Fruit fly (Drosophila melanogaster): Measurements from ENCODE around the gene CG32069.

CG32069 gene

dm6 chr3L:11074043-11074853 lies 11.8 kb upstream of the CG32069 start, which contains the start of the genes Pfdn2 and Noc1 (continued):
- no peak for TF ChIP-seq CG10431 (GFP tag; optimal IDR thresholded peaks at IDR 0.05)
- no peak for TF ChIP-seq Ets97D (GFP tag; optimal IDR thresholded peaks at IDR 0.05)
- peak; percentile 89 for TF ChIP-seq CG12391 (tag; optimal IDR thresholded peaks at IDR 0.05)
- peak; percentile 47 for TF ChIP-seq Six4 (GFP tag; optimal IDR thresholded peaks at IDR 0.05)
- no peak for TF ChIP-seq CG5180 (GFP tag; optimal IDR thresholded peaks at IDR 0.05)
- no peak for TF ChIP-seq Bteb2 (GFP tag; optimal IDR thresholded peaks at IDR 0.05)
- no peak for TF ChIP-seq repo (GFP tag; optimal IDR thresholded peaks at IDR 0.05)
- no peak for TF ChIP-seq BtbVII (GFP tag; optimal IDR thresholded peaks at IDR 0.05)
- TF ChIP-seq chif (GFP tag; optimal IDR thresholded peaks at IDR 0.05) = no peak
- peak; percentile 73 for TF ChIP-seq CG9932 (GFP tag; IDR thresholded peaks at IDR 0.05)
- TF ChIP-seq aop (GFP tag; IDR thresholded peaks at IDR 0.05) = no peak
- 0 out of 3 replicates have a peak, but pooled peaks have one; percentile 18 for TF ChIP-seq C15 (GFP tag; IDR thresholded peaks at IDR 0.05)
- peak; percentile 80 for TF ChIP-seq slbo (GFP tag; IDR thresholded peaks at IDR 0.05)
- TF ChIP-seq CG11723 (GFP tag; optimal IDR thresholded peaks at IDR 0.05) = no peak
- no peak for TF ChIP-seq CG12104 (GFP tag; optimal IDR thresholded peaks at IDR 0.05)
- TF ChIP-seq stwl (tag; optimal IDR thresholded peaks at IDR 0.05) = no peak
- TF ChIP-seq CG33557 (GFP tag; optimal IDR thresholded peaks at IDR 0.05) = peak; percentile 30
- no peak for TF ChIP-seq CG3163 (GFP tag; optimal IDR thresholded peaks at IDR 0.05)
- TF ChIP-seq ara (GFP tag; IDR thresholded peaks at IDR 0.05) = peak; percentile 9; the same call in 1 of the 2 replicates
- peak; percentile 70 for TF ChIP-seq Ssrp (tag; optimal IDR thresholded peaks at IDR 0.05)
- TF ChIP-seq gro (GFP tag; optimal IDR thresholded peaks at IDR 0.05) = no peak
- TF ChIP-seq ab (GFP tag; optimal IDR thresholded peaks at IDR 0.05) = no peak
- TF ChIP-seq sr (GFP tag; IDR thresholded peaks at IDR 0.05) = no peak
- TF ChIP-seq CG5953 (GFP tag; IDR thresholded peaks at IDR 0.05) = no peak
- peak; percentile 34 for TF ChIP-seq CG4820 (GFP tag; optimal IDR thresholded peaks at IDR 0.05)
- no peak for TF ChIP-seq CG8359 (GFP tag; optimal IDR thresholded peaks at IDR 0.05; ENCODE audit: borderline replicate concordance)
- no peak for TF ChIP-seq CG10959 (GFP tag; IDR thresholded peaks at IDR 0.05)
- no peak for TF ChIP-seq lbe (GFP tag; optimal IDR thresholded peaks at IDR 0.05)
- TF ChIP-seq Taf1 (GFP tag; IDR thresholded peaks at IDR 0.05) = no peak
- TF ChIP-seq Bdp1 (GFP tag; optimal IDR thresholded peaks at IDR 0.05) = no peak
- no peak for TF ChIP-seq kah (GFP tag; optimal IDR thresholded peaks at IDR 0.05)
- TF ChIP-seq pfk (GFP tag; optimal IDR thresholded peaks at IDR 0.05) = no peak
- no peak for TF ChIP-seq CG4730 (GFP tag; IDR thresholded peaks at IDR 0.05)
- no peak for TF ChIP-seq CG43689 (GFP tag; IDR thresholded peaks at IDR 0.05)
- no peak for TF ChIP-seq bowl (GFP tag; IDR thresholded peaks at IDR 0.05)
- no peak for TF ChIP-seq Hr39 (optimal IDR thresholded peaks at IDR 0.05)
- peak; percentile 32; the same call in 1 of the 2 replicates for TF ChIP-seq CG31224 (GFP tag; IDR thresholded peaks at IDR 0.05)
- no peak for TF ChIP-seq CG13123 (GFP tag; optimal IDR thresholded peaks at IDR 0.05)
- no peak for TF ChIP-seq cato (GFP tag; optimal IDR thresholded peaks at IDR 0.05; ENCODE audit: borderline replicate concordance)
- peak; percentile 82 for TF ChIP-seq cwo (GFP tag; optimal IDR thresholded peaks at IDR 0.05)
- TF ChIP-seq CG11398 (GFP tag; optimal IDR thresholded peaks at IDR 0.05) = no peak
- TF ChIP-seq CG15601 (tag; optimal IDR thresholded peaks at IDR 0.05) = no peak
- no peak for TF ChIP-seq CG1603 (tag; optimal IDR thresholded peaks at IDR 0.05)
- TF ChIP-seq H2.0 (GFP tag; IDR thresholded peaks at IDR 0.05) = no peak
- TF ChIP-seq Oli (tag; optimal IDR thresholded peaks at IDR 0.05) = peak; percentile 41
- no peak for TF ChIP-seq CG2202 (tag; optimal IDR thresholded peaks at IDR 0.05)
- TF ChIP-seq zfh1 (GFP tag; IDR thresholded peaks at IDR 0.05) = peak; percentile 52; the same call in 2 of the 3 replicates
- no peak for TF ChIP-seq CG8281 (tag; optimal IDR thresholded peaks at IDR 0.05)
- TF ChIP-seq CG34376 (GFP tag; optimal IDR thresholded peaks at IDR 0.05) = no peak
- no peak for TF ChIP-seq kni (GFP tag; optimal IDR thresholded peaks at IDR 0.05)
